Worm (Caenorhabditis elegans) whole organism, midembryonic: ENCODE results near the gene tsp-13.

Source experiments
- T22C8.4 ChIP-seq: fragments of 200-800 bp; sonication (Bioruptor generic); IDR thresholded peaks from 2 replicates; pipeline ENCODE4 v1.3.6; 2022; ENCODE audit warnings: missing genetic modification characterization, missing compliant biosample characterization
- cog-1 ChIP-seq: sonication (generic microtip); optimal IDR thresholded peaks from 2 replicates; lab custom pipeline; 2016; ENCODE audit warnings: missing genetic modification characterization, missing compliant biosample characterization
- flt-1 ChIP-seq: fragments of 200-800 bp; sonication (Bioruptor generic); IDR thresholded peaks from 2 replicates; pipeline ENCODE4 v1.3.6; 2022; ENCODE audit warnings: missing genetic modification characterization, missing compliant biosample characterization
- klf-2 ChIP-seq: fragments of 200-800 bp; sonication (Bioruptor generic); conservative IDR thresholded peaks from 2 replicates; pipeline ENCODE4 v1.3.6; 2022; ENCODE audit warnings: missing genetic modification reagents, missing genetic modification characterization, missing compliant biosample characterization
- med-1 ChIP-seq: sonication (generic microtip); optimal IDR thresholded peaks from 2 replicates; lab custom pipeline; 2017; ENCODE audit warnings: missing genetic modification characterization, mild to moderate bottlenecking, missing compliant biosample characterization, antibody characterized with exemption, missing genetic modification reagents; ENCODE audit not compliant: insufficient read depth
- ref-1 ChIP-seq: fragments of 200-800 bp; sonication (Bioruptor generic); conservative IDR thresholded peaks from 2 replicates; pipeline ENCODE4 v1.3.6; 2022; ENCODE audit warnings: missing genetic modification reagents, missing genetic modification characterization, missing compliant biosample characterization
- tab-1 ChIP-seq: fragments of 200-800 bp; sonication (Bioruptor generic); IDR thresholded peaks from 2 replicates; pipeline ENCODE4 v1.3.6; 2022; ENCODE audit warnings: missing genetic modification characterization, missing compliant biosample characterization
- ztf-23 ChIP-seq: fragments of 200-800 bp; sonication (Bioruptor generic); IDR thresholded peaks from 2 replicates; pipeline ENCODE4 v1.3.6; 2022; ENCODE audit warnings: missing genetic modification reagents, missing genetic modification characterization, missing compliant biosample characterization

ce11 chrV:19206911-19207310 lies 53.0 kb downstream of the tsp-13 start:
- TF ChIP-seq klf-2 (no peak), cog-1 (tag; lab: Kevin White, UChicago) (no peak), flt-1 (no peak), T22C8.4 (GFP tag; lab: Robert Waterston, UW) (no peak), ref-1 (GFP tag; lab: Robert Waterston, UW) (no peak), ztf-23 (GFP tag; lab: Robert Waterston, UW) (no peak), med-1 (no peak), tab-1 (no peak)
